Worm (Caenorhabditis elegans) whole organism, midembryonic: ENCODE measurements around the gene K10C2.12.

Experiments used
- T22C8.4 ChIP-seq: fragments of 200-800 bp; sonication (Bioruptor generic); IDR thresholded peaks from 2 replicates; pipeline ENCODE4 v1.3.6; 2022; ENCODE audit warnings: missing genetic modification characterization, missing compliant biosample characterization
- flt-1 ChIP-seq: fragments of 200-800 bp; sonication (Bioruptor generic); IDR thresholded peaks from 2 replicates; pipeline ENCODE4 v1.3.6; 2022; ENCODE audit warnings: missing genetic modification characterization, missing compliant biosample characterization
- klf-2 ChIP-seq: fragments of 200-800 bp; sonication (Bioruptor generic); conservative IDR thresholded peaks from 2 replicates; pipeline ENCODE4 v1.3.6; 2022; ENCODE audit warnings: missing genetic modification reagents, missing genetic modification characterization, missing compliant biosample characterization
- tab-1 ChIP-seq: fragments of 200-800 bp; sonication (Bioruptor generic); IDR thresholded peaks from 2 replicates; pipeline ENCODE4 v1.3.6; 2022; ENCODE audit warnings: missing genetic modification characterization, missing compliant biosample characterization
- ztf-29 ChIP-seq: fragments of 200-800 bp; sonication (Bioruptor generic); IDR thresholded peaks from 2 replicates; pipeline ENCODE4 v1.3.6; 2022; ENCODE audit warnings: missing genetic modification reagents, missing genetic modification characterization, missing compliant biosample characterization

- no peak for TF ChIP-seq ztf-29 (GFP tag; lab: Robert Waterston, UW)
- TF ChIP-seq T22C8.4 (GFP tag; lab: Robert Waterston, UW) = no peak
- no peak for TF ChIP-seq tab-1 (GFP tag; lab: Robert Waterston, UW)
- no peak for TF ChIP-seq flt-1
- no peak for TF ChIP-seq klf-2 (GFP tag; lab: Robert Waterston, UW)
These were observed 46.9 kb upstream of the K10C2.12 start, which contains the start of gene C15B12.3 for ce11 chrX:6467462-6467861.
